Worm (Caenorhabditis elegans) whole organism, L4/young adult: ENCODE measurements around the gene M03D4.3.

Experiments
- W03F9.2 ChIP-seq: fragments of 150-350 bp; optimal IDR thresholded peaks from 2 replicates; lab custom pipeline; 2014; ENCODE audit warnings: missing biosample characterization, missing genetic modification characterization
- dao-5 ChIP-seq: sonication (generic microtip); optimal IDR thresholded peaks from 2 replicates; lab custom pipeline; 2016; ENCODE audit warnings: missing genotype, missing genetic modification characterization, moderate library complexity, missing compliant biosample characterization

DNA sequence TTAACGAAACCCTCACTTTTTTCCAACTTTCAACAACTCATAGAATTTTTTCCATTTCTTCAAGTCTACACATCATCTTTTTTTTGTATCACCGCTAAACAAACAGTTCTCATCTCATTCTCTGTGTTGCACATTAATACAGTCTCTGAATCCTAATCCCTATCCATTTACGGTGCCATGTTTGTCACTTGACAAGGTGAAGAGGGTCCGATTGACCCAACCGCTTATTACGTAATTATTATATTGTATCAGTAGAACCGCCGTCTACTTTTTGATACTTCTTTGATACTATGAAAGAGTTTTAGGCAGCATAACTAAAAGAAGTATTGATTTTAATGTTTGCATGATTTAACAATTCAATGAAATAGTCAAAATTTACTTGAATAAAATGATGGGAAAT is 22.4 kb upstream of the M03D4.3 start:
- no peak for TF ChIP-seq W03F9.2 (tag; lab: Kevin White, UChicago)
- no peak for TF ChIP-seq dao-5 (tag; lab: Kevin White, UChicago)
